Worm (Caenorhabditis elegans): Measurements from ENCODE around the gene Y41C4A.8.

DNA sequence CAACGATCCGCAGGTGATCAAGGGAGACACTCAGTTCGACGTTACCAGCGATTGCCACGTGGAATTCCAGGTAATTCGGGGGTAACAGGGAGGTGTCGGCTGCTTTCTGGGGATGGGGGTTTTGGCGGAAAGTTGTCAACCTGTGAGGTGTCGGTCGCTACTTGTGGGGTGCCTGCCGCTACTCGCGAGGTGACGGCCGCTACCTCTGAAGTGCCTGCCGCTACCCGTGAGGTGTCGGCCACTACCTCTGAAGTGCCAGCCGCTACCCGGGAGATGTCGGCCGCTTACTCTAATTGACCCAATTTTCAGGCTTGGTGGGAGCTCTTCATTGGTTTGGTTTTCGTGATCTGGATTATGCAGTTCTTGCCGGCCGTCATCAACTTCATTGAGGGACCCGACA is 22.2 kb upstream of the Y41C4A.8 start:
- no peak for TF ChIP-seq ceh-16 (tag; optimal IDR thresholded peaks at IDR 0.05)
- no peak for TF ChIP-seq egl-27 (tag; optimal IDR thresholded peaks at IDR 0.05)
- no peak for TF ChIP-seq nhr-11 (tag; optimal IDR thresholded peaks at IDR 0.05)
- TF ChIP-seq aly-2 (tag; optimal IDR thresholded peaks at IDR 0.05) = no peak
- TF ChIP-seq nhr-25 (tag; optimal IDR thresholded peaks at IDR 0.05) = no peak
- no peak for TF ChIP-seq zag-1 (tag; optimal IDR thresholded peaks at IDR 0.05)
- TF ChIP-seq ztf-11 (tag; optimal IDR thresholded peaks at IDR 0.05) = no peak
- TF ChIP-seq nhr-237 (tag; optimal IDR thresholded peaks at IDR 0.05) = no peak

All from whole organism, L2 larva.